Fruit fly (Drosophila melanogaster): ENCODE results near the gene CG10366.

DNA sequence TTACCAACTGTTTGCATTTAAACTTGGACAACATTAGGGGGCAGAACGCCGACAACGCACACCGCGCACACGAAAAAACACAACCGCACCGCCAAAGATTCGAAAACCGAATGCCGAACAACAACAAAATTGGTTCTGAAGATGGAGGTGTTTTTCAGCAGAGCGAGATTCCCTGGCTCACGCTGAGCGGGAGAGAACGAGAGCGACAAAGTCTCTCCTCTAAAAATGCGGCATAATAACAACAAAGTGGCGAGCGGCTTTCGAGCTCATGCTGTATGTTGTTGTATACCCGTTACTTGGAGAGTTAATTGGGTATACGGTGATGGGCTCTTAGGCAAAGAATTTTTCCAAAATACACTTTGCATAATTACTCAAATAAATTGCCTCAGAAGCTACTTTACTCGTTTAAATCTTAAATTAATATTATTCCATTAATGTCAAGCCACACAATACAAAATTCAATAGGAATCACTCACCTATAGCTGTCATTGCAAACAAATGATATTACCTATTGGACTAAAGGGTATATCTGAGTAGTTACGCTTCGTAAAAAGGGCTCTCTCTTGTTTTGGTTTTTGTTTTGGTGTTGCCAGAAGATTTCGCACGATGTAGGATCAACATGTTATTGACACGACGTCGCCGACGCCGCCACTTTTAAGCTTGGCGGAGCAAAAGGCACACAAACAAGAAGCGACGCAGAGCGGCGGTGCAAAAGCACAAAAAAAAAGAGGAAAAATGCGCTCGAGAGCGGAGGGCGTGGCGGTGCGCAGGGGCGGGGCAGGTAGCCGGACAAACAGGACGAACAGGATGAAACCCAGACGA, 11.3 kb upstream of the CG10366 start:
- TF ChIP-seq CG8478 (optimal IDR thresholded peaks at IDR 0.05): no peak
- peak; percentile 60 for TF ChIP-seq Dll (optimal IDR thresholded peaks at IDR 0.05)
- no peak for TF ChIP-seq usp (GFP tag; optimal IDR thresholded peaks at IDR 0.05)
